Fruit fly (Drosophila melanogaster): Measurements from ENCODE around the gene tal-3A.

The tal-3A gene

dm6 chr3R:13831596-13832119, 18.7 kb downstream of the tal-3A start (continued):
- peak; percentile 71; the same call in 2 of the 3 replicates for TF ChIP-seq zfh1 (GFP tag; IDR thresholded peaks at IDR 0.05)
- TF ChIP-seq ash1 (GFP tag; optimal IDR thresholded peaks at IDR 0.05), result no peak
- peak; percentile 17 for TF ChIP-seq Ets65A (GFP tag)
- peak; percentile 18 for TF ChIP-seq dmrt11E (tag; optimal IDR thresholded peaks at IDR 0.05)
- TF ChIP-seq ab (GFP tag; optimal IDR thresholded peaks at IDR 0.05), result no peak
- TF ChIP-seq Kr (GFP tag; optimal IDR thresholded peaks at IDR 0.05), result no peak
- no peak for TF ChIP-seq Lpt (GFP tag; optimal IDR thresholded peaks at IDR 0.05)
- TF ChIP-seq Nf-YA (GFP tag; IDR thresholded peaks at IDR 0.05), result no peak
- no peak for TF ChIP-seq pb (GFP tag; optimal IDR thresholded peaks at IDR 0.05)
- no peak for TF ChIP-seq Dek (tag; optimal IDR thresholded peaks at IDR 0.05)
- TF ChIP-seq grn (GFP tag; optimal IDR thresholded peaks at IDR 0.05), result no peak
- TF ChIP-seq BEAF-32 (GFP tag; optimal IDR thresholded peaks at IDR 0.05), result no peak
- no peak for TF ChIP-seq Poxn (GFP tag; IDR thresholded peaks at IDR 0.05)
- TF ChIP-seq Gsc (GFP tag; IDR thresholded peaks at IDR 0.05), result no peak
- TF ChIP-seq slou (GFP tag; optimal IDR thresholded peaks at IDR 0.05), result no peak
- TF ChIP-seq CG14710 (tag; optimal IDR thresholded peaks at IDR 0.05), result no peak
- TF ChIP-seq lmd (GFP tag; IDR thresholded peaks at IDR 0.05), result peak; percentile 65
- peak; percentile 60 for TF ChIP-seq Oli (tag; optimal IDR thresholded peaks at IDR 0.05)
- peak; percentile 65; the same call in 2 of the 3 replicates for TF ChIP-seq tgo (GFP tag; IDR thresholded peaks at IDR 0.05)
- TF ChIP-seq chn (GFP tag; optimal IDR thresholded peaks at IDR 0.05), result no peak
- no peak for TF ChIP-seq twi (tag; optimal IDR thresholded peaks at IDR 0.05)
- peak; percentile 20 for TF ChIP-seq Hr3 (GFP tag; optimal IDR thresholded peaks at IDR 0.05)
- TF ChIP-seq da (GFP tag; optimal IDR thresholded peaks at IDR 0.05), result no peak
- TF ChIP-seq Bteb2 (GFP tag; optimal IDR thresholded peaks at IDR 0.05), result no peak
- TF ChIP-seq z (GFP tag; IDR thresholded peaks at IDR 0.05), result no peak
- TF ChIP-seq CG14860 (GFP tag; IDR thresholded peaks at IDR 0.05; ENCODE audit: partially characterized antibody), result no peak
- peak; percentile 85 for TF ChIP-seq crol (GFP tag; IDR thresholded peaks at IDR 0.05)
- TF ChIP-seq CG9797 (GFP tag; optimal IDR thresholded peaks at IDR 0.05), result no peak
- TF ChIP-seq Elba2 (GFP tag; optimal IDR thresholded peaks at IDR 0.05), result no peak
- TF ChIP-seq CG2202 (tag; optimal IDR thresholded peaks at IDR 0.05), result no peak
- peak; percentile 65 for TF ChIP-seq CG3847 (GFP tag; IDR thresholded peaks at IDR 0.05)
- TF ChIP-seq Vsx1 (GFP tag; optimal IDR thresholded peaks at IDR 0.05), result no peak
- TF ChIP-seq CG16815 (GFP tag; optimal IDR thresholded peaks at IDR 0.05), result no peak
- no peak for TF ChIP-seq Antp (GFP tag; optimal IDR thresholded peaks at IDR 0.05)
- no peak for TF ChIP-seq trem (tag; optimal IDR thresholded peaks at IDR 0.05)
- TF ChIP-seq CG1647 (GFP tag; optimal IDR thresholded peaks at IDR 0.05), result no peak
- TF ChIP-seq Hmx (GFP tag; optimal IDR thresholded peaks at IDR 0.05), result no peak
- peak; percentile 22 for TF ChIP-seq CG9437 (GFP tag; optimal IDR thresholded peaks at IDR 0.05)
- TF ChIP-seq Stat92E (GFP tag; optimal IDR thresholded peaks at IDR 0.05), result no peak
- no peak for TF ChIP-seq eyg (GFP tag; optimal IDR thresholded peaks at IDR 0.05)
- TF ChIP-seq Sox102F (GFP tag; optimal IDR thresholded peaks at IDR 0.05), result peak; percentile 83
- TF ChIP-seq fd3F (GFP tag; optimal IDR thresholded peaks at IDR 0.05), result peak; percentile 9
- TF ChIP-seq az2 (GFP tag; optimal IDR thresholded peaks at IDR 0.05), result peak; percentile 38
- TF ChIP-seq kni (GFP tag; optimal IDR thresholded peaks at IDR 0.05), result no peak
- peak; percentile 78 for TF ChIP-seq bowl (GFP tag; IDR thresholded peaks at IDR 0.05)
- no peak for TF ChIP-seq disco-r (GFP tag; optimal IDR thresholded peaks at IDR 0.05)
- peak; percentile 53 for TF ChIP-seq sens (GFP tag)
- TF ChIP-seq gt (GFP tag; IDR thresholded peaks at IDR 0.05), result no peak
- no peak for TF ChIP-seq HmgZ (tag; optimal IDR thresholded peaks at IDR 0.05)
- TF ChIP-seq phol (tag; optimal IDR thresholded peaks at IDR 0.05), result peak; percentile 50
- no peak for TF ChIP-seq CG2678 (tag; optimal IDR thresholded peaks at IDR 0.05)
- peak; percentile 37 for TF ChIP-seq CG8924 (tag; optimal IDR thresholded peaks at IDR 0.05)

All from whole organism, embryonic.